Worm (Caenorhabditis elegans): ENCODE results near the gene T18D3.5.

DNA sequence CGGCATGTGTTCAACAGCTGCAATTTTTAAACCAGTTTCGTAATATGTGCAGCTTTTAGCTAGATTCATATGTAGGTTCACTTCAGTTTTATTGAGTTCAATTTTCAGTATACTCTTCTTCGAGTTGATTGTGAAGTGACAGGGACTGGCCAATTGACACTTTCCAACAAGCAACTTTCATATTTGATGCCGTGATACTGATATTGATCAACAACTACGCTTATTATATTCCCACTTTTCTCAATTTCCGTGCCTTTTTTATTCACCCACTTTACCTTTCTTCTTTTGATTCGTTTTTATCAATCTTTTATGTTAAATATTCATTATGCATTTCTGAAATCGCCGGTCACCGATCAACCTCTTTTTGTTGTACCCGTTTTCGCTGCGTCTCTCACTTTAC, 20.5 kb downstream of the T18D3.5 start:
- TF ChIP-seq dao-5 (tag; optimal IDR thresholded peaks at IDR 0.05): no peak
- TF ChIP-seq him-1 (tag; optimal IDR thresholded peaks at IDR 0.05): no peak
